Worm (Caenorhabditis elegans) whole organism, L4 larva: ENCODE measurements around the gene Y41E3.6.
A peak's percentile ranks its signal among the peaks of the same experiment; 100 is the strongest.

ENCODE experiments used
- F26F4.8 ChIP-seq: fragments of 200-800 bp; sonication (Bioruptor generic); conservative IDR thresholded peaks from 2 replicates; pipeline ENCODE4 v1.3.6; 2022; ENCODE audit warnings: missing genetic modification characterization, missing compliant biosample characterization
- F37D6.2 ChIP-seq: sonication (generic microtip); optimal IDR thresholded peaks from 2 replicates; lab custom pipeline; 2016; ENCODE audit warnings: mild to moderate bottlenecking, missing genetic modification characterization, missing compliant biosample characterization
- R02D3.7 ChIP-seq: fragments of 150-350 bp; sonication (generic microtip); optimal IDR thresholded peaks from 3 replicates; lab custom pipeline; 2014; ENCODE audit warnings: missing biosample characterization, missing genetic modification characterization
- T26A8.4 ChIP-seq: fragments of 200-800 bp; sonication (Bioruptor generic); IDR thresholded peaks from 2 replicates; pipeline ENCODE4 v1.3.6; 2022; ENCODE audit warnings: missing genetic modification characterization, missing compliant biosample characterization
- Y105C5A.15 ChIP-seq: fragments of 200-800 bp; sonication (Bioruptor generic); IDR thresholded peaks from 2 replicates; pipeline ENCODE4 v1.3.6; 2022; ENCODE audit warnings: missing genetic modification characterization, missing compliant biosample characterization
- Y75B8A.6 ChIP-seq: fragments of 200-800 bp; sonication (Bioruptor generic); IDR thresholded peaks from 2 replicates; pipeline ENCODE4 v1.3.6; 2022; ENCODE audit warnings: missing genetic modification reagents, missing genetic modification characterization, missing compliant biosample characterization
- ZK546.5 ChIP-seq, 2 experiments: sonication (generic microtip); optimal IDR thresholded peaks; 2 replicates each; lab custom pipeline; 2017; ENCODE audit warnings: missing biosample characterization in 2 of 2, missing genetic modification characterization in 2 of 2
- aha-1 ChIP-seq: fragments of 150-350 bp; peaks from one replicate; lab custom pipeline; 2014; ENCODE audit warnings: missing biosample characterization, missing genetic modification characterization
- aly-2 ChIP-seq: sonication (generic microtip); optimal IDR thresholded peaks from 2 replicates; lab custom pipeline; 2018; ENCODE audit warnings: missing biosample characterization, missing genetic modification characterization
- ama-1 ChIP-seq: fragments of 150-350 bp; optimal IDR thresholded peaks from 2 replicates; lab custom pipeline; 2014; ENCODE audit warnings: inconsistent platforms, mixed read lengths
- attf-4 ChIP-seq: sonication (generic microtip); optimal IDR thresholded peaks from 3 replicates; lab custom pipeline; 2017; ENCODE audit warnings: missing biosample characterization, missing genetic modification characterization
- ceh-28 ChIP-seq: fragments of 150-350 bp; optimal IDR thresholded peaks from 2 replicates; lab custom pipeline; 2014; ENCODE audit warnings: missing biosample characterization, missing genetic modification reagents, missing genetic modification characterization
- ctbp-1 ChIP-seq: fragments of 200-800 bp; sonication (Bioruptor generic); IDR thresholded peaks from 2 replicates; pipeline ENCODE4 v1.3.6; 2022; ENCODE audit warnings: missing genetic modification reagents, missing genetic modification characterization, missing compliant biosample characterization
- daf-16 ChIP-seq, 3 experiments: sonication (generic microtip); optimal IDR thresholded peaks; 2 replicates each; lab custom pipeline; 2016 to 2017; ENCODE audit warnings: missing genetic modification characterization in 3 of 3, missing genetic modification reagents in 3 of 3, mild to moderate bottlenecking in 2 of 3, missing compliant biosample characterization in 2 of 3, missing biosample characterization in 1 of 3, moderate library complexity in 1 of 3
- daf-19 ChIP-seq: fragments of 200-800 bp; sonication (Bioruptor generic); conservative IDR thresholded peaks from 2 replicates; pipeline ENCODE4 v1.3.6; 2022; ENCODE audit warnings: missing genetic modification characterization, missing compliant biosample characterization
- duxl-1 ChIP-seq: sonication (generic microtip); optimal IDR thresholded peaks from 2 replicates; lab custom pipeline; 2016; ENCODE audit warnings: mild to moderate bottlenecking, missing genetic modification characterization, moderate library complexity, missing compliant biosample characterization; ENCODE audit not compliant: poor library complexity
- dve-1 ChIP-seq: sonication (generic microtip); optimal IDR thresholded peaks from 2 replicates; lab custom pipeline; 2017; ENCODE audit warnings: antibody characterized with exemption, mild to moderate bottlenecking, missing genetic modification characterization, missing compliant biosample characterization; ENCODE audit not compliant: insufficient read depth
- egl-43 ChIP-seq: fragments of 200-800 bp; sonication (Bioruptor generic); IDR thresholded peaks from 2 replicates; pipeline ENCODE4 v1.3.6; 2022; ENCODE audit warnings: missing genetic modification reagents, missing genetic modification characterization, missing compliant biosample characterization
- fkh-10 ChIP-seq: fragments of 150-350 bp; optimal IDR thresholded peaks from 2 replicates; lab custom pipeline; 2014; ENCODE audit warnings: missing biosample characterization, missing genetic modification reagents, missing genetic modification characterization
- hif-1 ChIP-seq, 2 experiments: sonication (generic microtip); optimal IDR thresholded peaks; 2 replicates each; lab custom pipeline; 2016 to 2017; ENCODE audit warnings: missing compliant biosample characterization in 2 of 2, missing genetic modification characterization in 2 of 2, missing genetic modification reagents in 2 of 2, missing genotype in 2 of 2, mild to moderate bottlenecking in 1 of 2
- hmg-1.1 ChIP-seq: fragments of 200-800 bp; sonication (Bioruptor generic); IDR thresholded peaks from 2 replicates; pipeline ENCODE4 v1.3.6; 2022; ENCODE audit warnings: missing genetic modification reagents, missing genetic modification characterization, missing compliant biosample characterization
- jun-1 ChIP-seq: fragments of 150-350 bp; optimal IDR thresholded peaks from 2 replicates; lab custom pipeline; 2014; ENCODE audit warnings: missing biosample characterization, missing genetic modification reagents, missing genetic modification characterization
- lim-7 ChIP-seq: fragments of 200-800 bp; sonication (Bioruptor generic); IDR thresholded peaks from 2 replicates; pipeline ENCODE4 v1.3.6; 2022; ENCODE audit warnings: missing genetic modification characterization, missing compliant biosample characterization
- lin-29 ChIP-seq: fragments of 200-800 bp; sonication (Bioruptor generic); IDR thresholded peaks from 2 replicates; pipeline ENCODE4 v1.3.6; 2022; ENCODE audit warnings: missing genetic modification reagents, missing genetic modification characterization, missing compliant biosample characterization
- lin-38 ChIP-seq: fragments of 200-800 bp; sonication (Bioruptor generic); IDR thresholded peaks from 2 replicates; pipeline ENCODE4 v1.3.6; 2022; ENCODE audit warnings: missing genetic modification reagents, missing genetic modification characterization, missing compliant biosample characterization
- madf-5 ChIP-seq, 2 experiments: fragments of 200-800 bp; sonication (Bioruptor generic); IDR thresholded peaks; 2 replicates each; pipeline ENCODE4 v1.3.6; 2022; ENCODE audit warnings: missing compliant biosample characterization in 2 of 2, missing genetic modification characterization in 2 of 2
- nhr-102 ChIP-seq: sonication (generic microtip); optimal IDR thresholded peaks from 2 replicates; lab custom pipeline; 2016; ENCODE audit warnings: mild to moderate bottlenecking, missing genetic modification characterization, moderate library complexity, missing compliant biosample characterization
- nhr-42 ChIP-seq: fragments of 200-800 bp; sonication (Bioruptor generic); IDR thresholded peaks from 2 replicates; pipeline ENCODE4 v1.3.6; 2022; ENCODE audit warnings: missing genetic modification characterization, missing compliant biosample characterization
- nhr-6 ChIP-seq: fragments of 150-350 bp; optimal IDR thresholded peaks from 2 replicates; lab custom pipeline; 2014; ENCODE audit warnings: missing biosample characterization, missing genetic modification characterization
- rbr-2 ChIP-seq: sonication (generic microtip); optimal IDR thresholded peaks from 2 replicates; lab custom pipeline; 2016; ENCODE audit warnings: missing genotype, missing genetic modification characterization, missing compliant biosample characterization
- saeg-2 ChIP-seq: fragments of 200-800 bp; sonication (Bioruptor generic); IDR thresholded peaks from 2 replicates; pipeline ENCODE4 v1.3.6; 2022; ENCODE audit warnings: missing genetic modification reagents, missing genetic modification characterization, missing compliant biosample characterization
- set-16 ChIP-seq: fragments of 200-800 bp; sonication (Bioruptor generic); IDR thresholded peaks from 2 replicates; pipeline ENCODE4 v1.3.6; 2022; ENCODE audit warnings: missing genetic modification reagents, missing genetic modification characterization, missing compliant biosample characterization
- snpc-1.2 ChIP-seq: fragments of 200-800 bp; sonication (Bioruptor generic); IDR thresholded peaks from 2 replicates; pipeline ENCODE4 v1.3.6; 2022; ENCODE audit warnings: missing genetic modification reagents, missing genetic modification characterization, missing compliant biosample characterization
- zag-1 ChIP-seq: fragments of 150-350 bp; optimal IDR thresholded peaks from 2 replicates; lab custom pipeline; 2014; ENCODE audit warnings: missing biosample characterization, missing genetic modification characterization
- ztf-11 ChIP-seq: fragments of 150-350 bp; optimal IDR thresholded peaks from 2 replicates; lab custom pipeline; 2014; ENCODE audit warnings: missing biosample characterization, missing genetic modification characterization

Y41E3.6 gene

ce11 chrIV:15039477-15039876, 32.9 kb downstream of the Y41E3.6 start, which contains the start of gene hrpu-1 (continued):
- TF ChIP-seq dve-1 (tag; lab: Kevin White, UChicago) (peak; percentile 91), zag-1 (tag; lab: Kevin White, UChicago) (no peak), fkh-10 (peak; percentile 63), ZK546.5 (tag; optimal IDR thresholded peaks at IDR 0.05; lab: Kevin White, UChicago) (no peak), ceh-28 (tag; lab: Kevin White, UChicago) (no peak), daf-19 (GFP tag; lab: Robert Waterston, UW) (no peak), F26F4.8 (GFP tag; lab: Robert Waterston, UW) (no peak), F37D6.2 (peak; percentile 55), Y75B8A.6 (GFP tag; lab: Robert Waterston, UW) (no peak), rbr-2 (tag; lab: Kevin White, UChicago) (peak; percentile 77), ctbp-1 (GFP tag; lab: Robert Waterston, UW) (0 out of 2 replicates have a peak, but pooled peaks have one; percentile 40), nhr-42 (GFP tag; lab: Robert Waterston, UW) (no peak), lim-7 (GFP tag; lab: Robert Waterston, UW) (no peak), R02D3.7 (tag; lab: Kevin White, UChicago) (no peak), saeg-2 (GFP tag; lab: Robert Waterston, UW) (no peak), duxl-1 (tag; lab: Kevin White, UChicago) (no peak), jun-1 (tag; lab: Kevin White, UChicago) (peak; percentile 50)

DNA sequence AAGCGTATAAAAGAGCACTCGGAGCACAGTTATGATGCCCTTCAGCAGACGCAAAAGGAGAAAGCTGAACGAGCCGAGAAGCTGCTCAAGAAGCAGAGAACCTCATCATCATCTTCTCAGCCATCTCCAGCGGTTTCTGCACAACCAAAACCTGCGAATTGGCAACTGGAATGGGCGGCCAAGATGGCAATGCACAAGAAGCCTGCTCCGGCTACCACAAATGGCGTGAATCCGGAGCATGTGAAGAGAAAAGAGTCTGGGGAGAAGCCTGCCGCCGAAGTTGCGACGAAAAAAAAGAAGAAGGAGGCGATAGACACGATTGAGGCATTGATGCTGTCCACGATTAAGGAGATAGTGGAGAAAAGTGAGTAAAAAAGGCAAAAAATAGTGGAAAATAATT, 34.5 kb downstream of the Y41E3.6 start:
- no peak for TF ChIP-seq duxl-1 (tag; lab: Kevin White, UChicago)
- TF ChIP-seq daf-16 (GFP tag; optimal IDR thresholded peaks at IDR 0.05; lab: Kevin White, UChicago) = no peak
- no peak for TF ChIP-seq daf-16 (tag; optimal IDR thresholded peaks at IDR 0.05; lab: Kevin White, UChicago)
- peak; percentile 95 for TF ChIP-seq aha-1 (tag; lab: Kevin White, UChicago)

- TF ChIP-seq T26A8.4 = no peak
- peak; percentile 87 for TF ChIP-seq snpc-1.2 (GFP tag; lab: Robert Waterston, UW)
- no peak for TF ChIP-seq ztf-11 (tag; lab: Kevin White, UChicago)
- TF ChIP-seq dve-1 (tag; lab: Kevin White, UChicago) = no peak
- TF ChIP-seq ama-1 = peak; percentile 7
- 0 out of 2 replicates have a peak, but pooled peaks have one; percentile 8 for TF ChIP-seq lim-7 (GFP tag; lab: Robert Waterston, UW)
- TF ChIP-seq nhr-6 (tag; lab: Kevin White, UChicago) = no peak
- no peak for TF ChIP-seq attf-4
- TF ChIP-seq aly-2 (tag; lab: Kevin White, UChicago) = no peak
- 0 out of 2 replicates have a peak, but pooled peaks have one; percentile 4 for TF ChIP-seq egl-43 (GFP tag; lab: Robert Waterston, UW)
- no peak for TF ChIP-seq hif-1 (tag; optimal IDR thresholded peaks at IDR 0.05; lab: Kevin White, UChicago)
- TF ChIP-seq Y105C5A.15 (GFP tag; lab: Robert Waterston, UW) = no peak
- TF ChIP-seq nhr-102 (tag; lab: Kevin White, UChicago) = no peak
- peak; percentile 85 for TF ChIP-seq set-16 (GFP tag; lab: Robert Waterston, UW)
- peak; percentile 49 for TF ChIP-seq lin-38 (GFP tag; lab: Robert Waterston, UW)
Measured at ce11 chrIV:15042159-15042936, 35.8 kb downstream of the Y41E3.6 start.

ce11 chrIV:15046162-15046561, 39.6 kb downstream of the Y41E3.6 start:
- TF ChIP-seq snpc-1.2 (GFP tag; lab: Robert Waterston, UW) (0 out of 2 replicates have a peak, but pooled peaks have one; percentile 41), lin-29 (GFP tag; lab: Robert Waterston, UW) (no peak), hmg-1.1 (GFP tag; lab: Robert Waterston, UW) (0 out of 2 replicates have a peak, but pooled peaks have one; percentile 7), F37D6.2 (no peak), aha-1 (tag; lab: Kevin White, UChicago) (peak; percentile 57), set-16 (GFP tag; lab: Robert Waterston, UW) (peak; percentile 78), madf-5 (GFP tag; IDR thresholded peaks at IDR 0.05; lab: Robert Waterston, UW) (0 out of 4 replicates have a peak, but pooled peaks of 1 of the 2 experiments have one; percentile 1)
- TF ChIP-seq, all 104 proteins: peak for 5
